Worm (Caenorhabditis elegans) whole organism, L4/young adult: ENCODE data around the gene Y69E1A.1.

Experiments used
- W03F9.2 ChIP-seq: fragments of 150-350 bp; optimal IDR thresholded peaks from 2 replicates; lab custom pipeline; 2014; ENCODE audit warnings: missing biosample characterization, missing genetic modification characterization
- dao-5 ChIP-seq: sonication (generic microtip); optimal IDR thresholded peaks from 2 replicates; lab custom pipeline; 2016; ENCODE audit warnings: missing genotype, missing genetic modification characterization, moderate library complexity, missing compliant biosample characterization
- him-1 ChIP-seq: sonication (generic microtip); optimal IDR thresholded peaks from 2 replicates; lab custom pipeline; 2016; ENCODE audit warnings: missing genotype, missing genetic modification reagents, missing genetic modification characterization, missing compliant biosample characterization

Gene Y69E1A.1

DNA sequence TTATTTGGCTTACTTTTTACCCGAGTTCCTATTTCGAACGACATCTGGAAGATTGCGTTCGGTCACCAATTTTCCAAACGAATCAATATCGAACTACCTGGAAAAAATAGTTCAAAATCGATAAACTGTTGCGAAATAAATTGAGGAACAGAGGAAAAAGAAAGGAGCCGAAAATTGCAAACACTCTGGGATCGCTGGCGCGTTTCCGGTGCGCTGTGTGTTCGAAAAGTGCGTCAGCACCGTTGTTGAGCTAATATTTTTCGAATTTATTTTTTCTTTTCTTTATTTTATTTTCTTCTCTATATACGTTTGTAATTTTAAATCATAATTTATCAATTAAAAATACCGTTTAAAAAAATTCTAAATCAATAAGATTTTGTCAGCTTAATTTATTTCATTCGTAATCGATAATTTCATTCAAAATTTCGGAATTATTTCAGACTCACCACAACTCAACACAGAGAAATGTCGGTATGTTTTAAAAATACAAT is 15.6 kb downstream of the Y69E1A.1 start, which contains the start of the genes dnc-1 and lsm-7:
TSS of gene dnc-1 (minus strand) at position 142 of the 491 bp plus-strand sequence.
TSS of gene lsm-7 (plus strand) at position 441 of the 491 bp plus-strand sequence.
- peak; percentile 21 for TF ChIP-seq him-1 (tag; lab: Kevin White, UChicago)
- peak; percentile 81 for TF ChIP-seq W03F9.2 (tag; lab: Kevin White, UChicago)
- TF ChIP-seq dao-5 (tag; lab: Kevin White, UChicago), result no peak

DNA sequence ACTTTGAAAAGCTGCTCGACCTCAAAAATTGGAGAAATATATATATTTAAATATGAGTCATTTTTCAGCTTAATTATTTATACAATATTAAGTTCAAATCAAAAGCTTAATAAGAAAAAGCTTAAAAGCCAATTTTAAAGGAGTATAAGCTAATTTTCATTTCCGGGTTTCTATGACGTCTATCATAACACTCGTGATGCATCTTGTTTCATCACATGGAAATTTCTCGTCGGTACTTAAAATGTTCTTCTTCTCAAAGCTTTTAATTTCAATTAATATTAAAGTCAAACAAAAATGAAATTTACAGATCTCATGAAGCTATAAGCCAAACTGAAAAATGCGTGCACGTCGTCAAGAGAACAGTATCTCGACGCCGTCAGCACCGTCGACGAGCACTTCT is 28.9 kb downstream of the Y69E1A.1 start, which contains the start of gene rbr-2:
TSS of gene rbr-2 (plus strand) at position 301 of the 400 bp plus-strand sequence.
- TF ChIP-seq W03F9.2 (tag; lab: Kevin White, UChicago), result no peak
- TF ChIP-seq him-1 (tag; lab: Kevin White, UChicago), result no peak
- TF ChIP-seq dao-5 (tag; lab: Kevin White, UChicago), result no peak

DNA sequence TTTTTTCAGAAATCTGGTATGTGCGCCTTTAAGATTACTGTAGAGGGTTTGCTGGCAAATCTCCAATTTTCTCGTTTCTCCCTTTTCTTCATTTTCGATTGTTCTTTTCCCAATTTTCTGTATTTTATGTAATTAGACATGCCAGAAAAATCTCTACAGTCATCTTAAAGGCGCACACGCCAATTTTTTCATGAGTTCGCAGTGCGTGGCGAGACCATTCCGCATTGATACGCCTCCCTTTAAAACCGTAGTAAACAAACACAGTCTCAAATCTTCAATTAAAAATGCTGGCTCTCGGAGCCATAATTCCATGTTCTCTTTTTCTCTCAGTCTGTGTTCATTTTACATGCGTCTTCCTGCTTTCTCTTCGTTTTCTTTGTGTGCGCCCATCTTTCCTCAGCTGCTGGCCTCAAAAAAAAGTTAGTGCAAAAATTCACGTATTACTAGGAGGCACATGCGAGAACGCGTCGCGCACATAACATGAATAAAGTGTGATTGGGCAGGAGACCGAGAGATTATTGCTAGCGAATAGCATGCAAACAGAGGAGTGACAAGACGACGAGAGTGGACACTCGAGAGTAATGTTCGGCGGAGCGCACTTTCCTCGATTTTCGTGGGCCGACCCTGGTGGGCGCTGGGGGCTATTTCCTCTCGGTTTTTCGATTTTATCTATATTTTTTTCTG is 29.7 kb downstream of the Y69E1A.1 start:
- TF ChIP-seq W03F9.2 (tag; lab: Kevin White, UChicago) (peak; percentile 82), him-1 (tag; lab: Kevin White, UChicago) (no peak), dao-5 (tag; lab: Kevin White, UChicago) (no peak)

DNA sequence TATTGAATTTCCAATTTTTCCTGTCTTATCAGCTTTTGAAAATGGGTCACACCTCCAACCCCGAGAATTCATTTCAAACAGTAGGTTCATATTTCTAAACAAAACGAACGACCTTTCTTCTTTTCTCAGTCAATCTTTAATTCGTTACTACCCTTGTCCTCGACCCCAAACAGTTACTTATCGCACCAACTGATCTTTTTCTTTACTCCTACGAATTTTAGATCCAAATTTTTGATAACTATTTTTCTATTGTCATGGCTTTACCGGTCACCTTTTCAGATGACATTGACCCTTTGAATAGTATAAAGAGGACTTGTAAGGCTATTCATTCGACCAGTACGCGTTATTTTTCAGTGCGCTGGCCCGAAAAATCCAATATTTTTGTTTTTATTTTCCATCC is 32.6 kb downstream of the Y69E1A.1 start:
- no peak for TF ChIP-seq him-1 (tag; lab: Kevin White, UChicago)
- no peak for TF ChIP-seq dao-5 (tag; lab: Kevin White, UChicago)
- no peak for TF ChIP-seq W03F9.2 (tag; lab: Kevin White, UChicago)

DNA sequence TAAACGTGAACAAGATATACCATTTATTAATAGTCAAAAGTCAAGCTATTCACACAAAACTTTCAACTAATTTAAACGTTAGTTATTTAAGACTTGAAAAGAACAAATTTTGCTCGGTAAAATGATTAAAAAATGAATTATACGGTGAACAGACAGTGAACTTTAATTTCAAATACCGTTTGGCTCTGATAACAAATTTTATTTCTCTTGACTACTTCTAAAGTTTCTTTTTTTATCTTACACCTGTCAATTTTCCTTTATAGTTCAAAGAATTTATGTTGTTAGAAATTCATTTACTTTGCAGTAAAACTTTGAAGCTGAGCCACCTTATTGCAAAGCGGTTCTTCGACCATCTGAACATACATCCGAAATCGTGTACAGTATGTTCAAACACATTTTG is 33.3 kb downstream of the Y69E1A.1 start, which contains the start of gene ZK593.3:
TSS of gene ZK593.3 (plus strand) at position 301 of the 400 bp plus-strand sequence.
- TF ChIP-seq W03F9.2 (tag; lab: Kevin White, UChicago), result no peak

DNA sequence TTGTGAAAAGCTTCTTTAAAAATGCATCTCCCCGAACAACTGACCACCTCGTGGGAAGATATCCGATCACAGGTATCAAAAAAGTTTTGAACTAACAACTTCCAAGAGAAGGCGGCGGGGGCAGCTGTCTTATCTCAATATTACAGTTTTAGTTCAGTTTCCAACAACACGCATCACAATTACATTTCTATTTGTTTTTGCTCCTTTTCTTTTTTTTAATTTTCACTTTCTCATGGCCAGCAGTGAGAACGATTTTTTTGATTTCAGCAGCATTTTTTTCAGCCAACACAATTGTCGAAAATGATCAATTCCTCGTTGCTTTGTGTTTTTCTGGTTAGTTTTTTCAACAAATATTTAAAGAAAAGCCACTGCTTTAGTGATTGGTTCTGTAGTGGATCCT is 35.6 kb downstream of the Y69E1A.1 start, which contains the start of gene ZK593.2:
TSS of gene ZK593.2 (plus strand) at position 301 of the 400 bp plus-strand sequence.
- no peak for TF ChIP-seq dao-5 (tag; lab: Kevin White, UChicago)
- no peak for TF ChIP-seq him-1 (tag; lab: Kevin White, UChicago)
- TF ChIP-seq W03F9.2 (tag; lab: Kevin White, UChicago), result no peak

DNA sequence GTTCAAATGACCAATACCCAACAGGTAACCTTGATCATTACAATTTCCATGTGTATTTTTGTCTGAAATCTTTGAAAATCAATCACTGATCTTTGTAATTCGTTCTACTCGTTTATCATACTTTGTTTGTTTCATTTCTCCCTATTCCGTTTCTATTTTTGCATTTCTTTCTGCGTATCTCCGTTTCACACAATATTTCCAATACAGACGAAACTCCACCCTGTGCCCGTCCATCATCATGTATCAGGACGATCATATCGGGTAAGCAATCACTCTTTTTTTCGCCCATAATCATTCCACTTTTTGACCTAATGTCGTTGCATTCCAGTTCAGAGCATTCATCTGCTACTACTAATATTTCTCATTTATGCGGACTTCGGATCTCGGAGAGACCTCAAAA is 39.0 kb downstream of the Y69E1A.1 start, which contains the start of gene pyk-2:
TSS of gene pyk-2 (plus strand) at position 206 of the 400 bp plus-strand sequence.
- TF ChIP-seq him-1 (tag; lab: Kevin White, UChicago), result no peak
- TF ChIP-seq W03F9.2 (tag; lab: Kevin White, UChicago), result no peak
- TF ChIP-seq dao-5 (tag; lab: Kevin White, UChicago), result no peak

DNA sequence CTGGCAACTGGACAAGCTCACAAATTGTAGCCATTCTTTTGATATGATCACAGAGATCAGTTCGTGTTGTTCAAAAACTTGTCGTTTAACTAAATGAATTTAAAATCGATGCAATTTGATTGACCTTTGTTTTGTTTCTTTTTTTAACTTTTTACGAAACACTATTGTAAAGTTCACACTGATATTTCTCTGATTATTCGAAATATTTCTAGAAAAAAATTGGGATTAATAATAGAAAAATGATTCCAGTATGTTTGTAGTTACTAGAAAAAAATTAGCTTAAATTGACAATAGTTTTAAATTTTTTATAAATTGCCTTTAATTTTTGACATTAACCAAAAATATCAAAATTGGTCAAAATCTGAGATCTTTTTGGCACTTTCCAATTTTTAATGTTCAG is 39.5 kb downstream of the Y69E1A.1 start, which contains the start of gene ZK596.2:
TSS of gene ZK596.2 (minus strand) at position 101 of the 400 bp plus-strand sequence.
- TF ChIP-seq W03F9.2 (tag; lab: Kevin White, UChicago), result no peak
- TF ChIP-seq him-1 (tag; lab: Kevin White, UChicago), result no peak
- TF ChIP-seq dao-5 (tag; lab: Kevin White, UChicago), result no peak

DNA sequence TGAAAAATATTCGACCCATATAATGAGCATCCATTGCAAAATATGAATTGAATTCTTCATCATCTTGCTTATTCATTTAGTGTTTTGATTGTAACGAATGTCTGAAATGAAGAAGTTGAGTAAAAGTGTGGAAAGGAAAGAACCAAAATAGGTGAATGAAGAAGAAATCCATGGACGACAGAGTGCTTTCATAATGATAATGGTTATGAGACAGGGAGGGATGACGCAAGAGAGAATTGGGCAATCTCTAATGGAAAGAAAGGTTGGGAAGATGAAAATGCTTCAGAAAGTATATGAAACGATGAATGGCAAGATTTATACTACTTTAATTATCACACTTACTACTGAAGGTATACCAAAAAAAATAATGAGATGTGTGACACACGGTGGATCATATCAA is 44.4 kb downstream of the Y69E1A.1 start, which contains the start of gene ZK596.3:
TSS of gene ZK596.3 (minus strand) at position 101 of the 400 bp plus-strand sequence.
- TF ChIP-seq him-1 (tag; lab: Kevin White, UChicago) (no peak), W03F9.2 (tag; lab: Kevin White, UChicago) (no peak)

DNA sequence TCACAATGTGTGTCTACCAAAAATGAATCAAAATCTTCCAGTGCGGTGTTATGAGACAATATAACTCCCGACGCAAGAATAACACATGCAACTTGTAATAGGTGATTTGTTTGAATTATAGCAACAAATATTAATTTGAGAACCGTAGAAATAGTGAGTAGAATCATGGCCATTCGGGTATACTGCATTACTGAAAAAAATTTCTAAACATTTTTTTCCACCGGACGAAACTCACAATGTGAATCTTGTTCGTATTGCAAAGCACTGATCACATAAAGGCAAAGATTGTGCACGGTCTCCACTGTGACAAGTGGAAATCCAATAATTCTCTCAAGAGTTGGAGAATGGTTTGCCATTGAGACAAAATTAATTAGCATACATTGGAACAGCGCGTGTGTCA is 46.2 kb downstream of the Y69E1A.1 start:
- TF ChIP-seq W03F9.2 (tag; lab: Kevin White, UChicago) (no peak), him-1 (tag; lab: Kevin White, UChicago) (no peak), dao-5 (tag; lab: Kevin White, UChicago) (no peak)

DNA sequence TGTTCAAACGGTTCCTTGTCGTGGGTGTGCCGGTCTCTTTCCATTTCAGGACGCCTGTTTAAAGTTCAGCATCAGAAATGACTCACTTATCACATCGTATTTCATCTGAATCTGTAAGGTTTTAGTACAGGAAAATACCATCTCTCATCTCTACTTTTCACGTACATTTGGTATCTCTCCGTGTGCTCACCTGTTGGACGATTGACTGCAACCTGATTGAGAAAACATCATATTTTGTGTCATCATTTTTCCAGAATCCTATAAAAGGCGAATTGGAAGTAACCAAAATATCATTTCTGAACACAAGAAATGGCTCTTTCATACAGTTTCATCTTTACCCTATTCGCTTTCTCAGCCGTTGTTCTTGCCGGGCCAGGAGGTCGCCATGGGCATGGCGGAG is 48.6 kb downstream of the Y69E1A.1 start, which contains the start of gene srlf-30:
TSS of gene srlf-30 (plus strand) at position 301 of the 400 bp plus-strand sequence.
- TF ChIP-seq dao-5 (tag; lab: Kevin White, UChicago) (no peak), W03F9.2 (tag; lab: Kevin White, UChicago) (no peak), him-1 (tag; lab: Kevin White, UChicago) (no peak)

DNA sequence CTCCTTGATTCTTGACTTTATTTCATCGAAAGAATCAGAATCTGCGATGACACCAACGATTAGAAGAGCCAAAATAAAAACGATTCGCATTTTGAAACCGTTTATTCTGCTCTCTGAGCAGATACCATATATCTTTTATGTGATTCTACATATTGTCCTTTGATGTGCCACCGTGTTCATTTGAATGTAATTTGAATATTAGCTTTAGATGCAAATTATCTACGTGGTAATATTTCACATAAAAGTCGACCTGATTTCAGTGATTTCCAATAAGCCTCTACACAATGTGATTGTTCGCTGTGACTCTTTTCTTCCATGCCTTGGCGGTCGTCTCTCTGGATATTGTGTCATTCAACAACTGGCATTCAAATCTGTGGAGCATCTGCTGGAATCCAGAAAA is 49.6 kb downstream of the Y69E1A.1 start, which contains the start of the genes F13E9.9 and F13E9.19:
TSS of gene F13E9.9 (minus strand) at position 101 of the 400 bp plus-strand sequence.
TSS of gene F13E9.19 (plus strand) at position 316 of the 400 bp plus-strand sequence.
- TF ChIP-seq W03F9.2 (tag; lab: Kevin White, UChicago) (no peak), him-1 (tag; lab: Kevin White, UChicago) (no peak), dao-5 (tag; lab: Kevin White, UChicago) (no peak)

DNA sequence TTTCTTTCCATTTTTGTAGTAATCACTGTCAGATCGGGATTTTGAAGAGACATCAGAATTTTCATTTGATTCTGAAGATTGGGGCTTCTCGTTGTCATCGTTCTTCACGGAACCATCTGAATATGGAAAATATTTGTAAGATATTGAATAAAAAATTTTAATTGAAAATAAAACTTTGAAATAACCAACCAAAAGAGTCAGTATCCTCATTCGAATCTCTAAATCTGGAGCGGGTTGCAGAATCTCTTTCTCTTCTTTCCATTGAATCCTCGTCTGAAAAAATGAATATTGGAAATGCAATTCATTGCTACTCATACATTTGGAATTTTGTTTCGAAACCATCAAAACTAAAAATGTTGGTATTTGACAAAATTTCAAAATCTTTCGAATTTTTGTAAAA is 50.5 kb downstream of the Y69E1A.1 start:
- no peak for TF ChIP-seq him-1 (tag; lab: Kevin White, UChicago)
- no peak for TF ChIP-seq W03F9.2 (tag; lab: Kevin White, UChicago)
- no peak for TF ChIP-seq dao-5 (tag; lab: Kevin White, UChicago)
